Worm (Caenorhabditis elegans) whole organism, mixed stage, embryonic: ENCODE results near the gene smgl-2.

Source experiments
- bed-3 ChIP-seq: fragments of 200-800 bp; sonication (Bioruptor generic); optimal IDR thresholded peaks from 3 replicates; lab custom pipeline; 2018; ENCODE audit warnings: mild to moderate bottlenecking, missing genetic modification characterization, moderate library complexity, missing compliant biosample characterization
- blmp-1 ChIP-seq: fragments of 150-350 bp; optimal IDR thresholded peaks from 2 replicates; lab custom pipeline; 2014; ENCODE audit warnings: missing biosample characterization, missing genetic modification characterization
- ceh-39 ChIP-seq: fragments of 150-350 bp; optimal IDR thresholded peaks from 2 replicates; lab custom pipeline; 2014; ENCODE audit warnings: missing biosample characterization, missing genetic modification characterization
- ceh-83 ChIP-seq: fragments of 200-800 bp; sonication (Bioruptor generic); optimal IDR thresholded peaks from 2 replicates; lab custom pipeline; 2018; ENCODE audit warnings: mild to moderate bottlenecking, missing genetic modification characterization, missing compliant biosample characterization
- ces-1 ChIP-seq: fragments of 150-350 bp; optimal IDR thresholded peaks from 2 replicates; lab custom pipeline; 2014; ENCODE audit warnings: missing biosample characterization, missing genetic modification reagents, missing genetic modification characterization
- cnd-1 ChIP-seq: fragments of 200-800 bp; sonication (Bioruptor generic); optimal IDR thresholded peaks from 2 replicates; lab custom pipeline; 2018; ENCODE audit warnings: mild to moderate bottlenecking, missing genetic modification characterization, missing compliant biosample characterization
- drap-1 ChIP-seq: fragments of 200-800 bp; sonication (Bioruptor generic); optimal IDR thresholded peaks from 3 replicates; lab custom pipeline; 2018; ENCODE audit warnings: mild to moderate bottlenecking, missing genetic modification characterization, missing compliant biosample characterization
- elt-3 ChIP-seq: fragments of 150-350 bp; optimal IDR thresholded peaks from 2 replicates; lab custom pipeline; 2014; ENCODE audit warnings: missing biosample characterization, missing genetic modification characterization
- flh-1 ChIP-seq: fragments of 200-800 bp; sonication (Bioruptor generic); optimal IDR thresholded peaks from 2 replicates; lab custom pipeline; 2018; ENCODE audit warnings: mild to moderate bottlenecking, missing genetic modification characterization, moderate library complexity, missing compliant biosample characterization
- ham-2 ChIP-seq: fragments of 200-800 bp; sonication (Bioruptor generic); optimal IDR thresholded peaks from 2 replicates; lab custom pipeline; 2018; ENCODE audit warnings: mild to moderate bottlenecking, missing genetic modification characterization, missing compliant biosample characterization
- hlh-1 ChIP-seq: fragments of 150-350 bp; optimal IDR thresholded peaks from 2 replicates; lab custom pipeline; 2014; ENCODE audit warnings: missing biosample characterization, missing genetic modification reagents, missing genetic modification characterization
- lin-13 ChIP-seq: fragments of 150-350 bp; optimal IDR thresholded peaks from 2 replicates; lab custom pipeline; 2014; ENCODE audit warnings: missing biosample characterization, missing genetic modification characterization
- lin-32 ChIP-seq: fragments of 200-800 bp; sonication (Bioruptor generic); optimal IDR thresholded peaks from 2 replicates; lab custom pipeline; 2018; ENCODE audit warnings: mild to moderate bottlenecking, missing genetic modification characterization, missing compliant biosample characterization
- lsy-2 ChIP-seq: fragments of 150-350 bp; optimal IDR thresholded peaks from 2 replicates; lab custom pipeline; 2014; ENCODE audit warnings: missing biosample characterization, missing genetic modification characterization
- mab-5 ChIP-seq: fragments of 150-350 bp; optimal IDR thresholded peaks from 2 replicates; lab custom pipeline; 2014; ENCODE audit warnings: missing biosample characterization, missing genetic modification characterization
- mep-1 ChIP-seq: fragments of 150-350 bp; optimal IDR thresholded peaks from 2 replicates; lab custom pipeline; 2017; ENCODE audit warnings: missing biosample characterization, missing genetic modification reagents, missing genetic modification characterization, inconsistent platforms
- mls-2 ChIP-seq: sonication (generic microtip); optimal IDR thresholded peaks from 2 replicates; lab custom pipeline; 2016; ENCODE audit warnings: mild to moderate bottlenecking, missing genetic modification characterization, moderate library complexity, missing compliant biosample characterization
- nhr-12 ChIP-seq: fragments of 150-350 bp; optimal IDR thresholded peaks from 2 replicates; lab custom pipeline; 2014; ENCODE audit warnings: missing biosample characterization, missing genetic modification characterization
- nhr-2 ChIP-seq: fragments of 150-350 bp; optimal IDR thresholded peaks from 2 replicates; lab custom pipeline; 2014; ENCODE audit warnings: missing biosample characterization, missing genetic modification characterization
- nhr-237 ChIP-seq: fragments of 150-350 bp; optimal IDR thresholded peaks from 2 replicates; lab custom pipeline; 2014; ENCODE audit warnings: missing biosample characterization, missing genetic modification characterization
- nhr-76 ChIP-seq: sonication (generic microtip); optimal IDR thresholded peaks from 2 replicates; lab custom pipeline; 2017; ENCODE audit warnings: missing biosample characterization, missing genetic modification characterization
- snpc-4 ChIP-seq: fragments of 150-350 bp; optimal IDR thresholded peaks from 2 replicates; lab custom pipeline; 2014; ENCODE audit warnings: missing biosample characterization, missing genetic modification characterization
- tbx-8 ChIP-seq: fragments of 200-800 bp; sonication (Bioruptor generic); optimal IDR thresholded peaks from 2 replicates; lab custom pipeline; 2018; ENCODE audit warnings: mild to moderate bottlenecking, missing genetic modification characterization, moderate library complexity, missing compliant biosample characterization
- unc-62 ChIP-seq: fragments of 150-350 bp; optimal IDR thresholded peaks from 2 replicates; lab custom pipeline; 2014; ENCODE audit warnings: missing biosample characterization, missing genetic modification reagents, missing genetic modification characterization
- zip-8 ChIP-seq: fragments of 150-350 bp; optimal IDR thresholded peaks from 2 replicates; lab custom pipeline; 2014; ENCODE audit warnings: missing biosample characterization, missing genetic modification characterization
- ztf-11 ChIP-seq: fragments of 150-350 bp; optimal IDR thresholded peaks from 2 replicates; lab custom pipeline; 2014; ENCODE audit warnings: missing biosample characterization, missing genetic modification characterization

Gene smgl-2

DNA sequence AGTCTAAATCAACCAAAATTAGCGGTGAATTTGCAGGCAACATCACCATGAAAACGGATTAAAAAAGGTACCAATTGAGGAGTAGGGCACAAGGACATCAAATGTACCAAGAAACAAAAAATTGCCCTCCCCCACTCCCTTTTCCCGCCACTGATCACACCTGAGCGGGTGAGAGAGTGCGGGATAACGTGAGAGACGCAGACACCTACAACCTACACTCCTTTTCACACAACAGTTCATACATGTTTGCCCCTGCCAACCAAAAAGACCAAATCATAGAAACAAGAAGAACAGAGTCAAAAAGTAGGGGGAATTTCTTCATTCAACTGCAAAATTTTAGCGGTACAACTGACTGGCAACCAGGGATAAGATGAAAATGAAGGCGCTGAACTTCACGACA, 26.3 kb downstream of the smgl-2 start:
- TF ChIP-seq lin-13 (no peak), blmp-1 (tag; lab: Kevin White, UChicago) (no peak), ztf-11 (tag; lab: Kevin White, UChicago) (no peak), drap-1 (GFP tag; lab: Kevin White, UChicago) (no peak), mls-2 (tag; lab: Kevin White, UChicago) (no peak), lin-32 (GFP tag; lab: Kevin White, UChicago) (no peak), flh-1 (GFP tag; lab: Kevin White, UChicago) (no peak), zip-8 (no peak), ceh-39 (no peak), ceh-83 (GFP tag; lab: Kevin White, UChicago) (no peak), nhr-2 (tag; lab: Kevin White, UChicago) (no peak), tbx-8 (GFP tag; lab: Kevin White, UChicago) (no peak), nhr-12 (tag; lab: Kevin White, UChicago) (no peak), ham-2 (GFP tag; lab: Kevin White, UChicago) (no peak)
- TF ChIP-seq, all 35 proteins: peak for 0

DNA sequence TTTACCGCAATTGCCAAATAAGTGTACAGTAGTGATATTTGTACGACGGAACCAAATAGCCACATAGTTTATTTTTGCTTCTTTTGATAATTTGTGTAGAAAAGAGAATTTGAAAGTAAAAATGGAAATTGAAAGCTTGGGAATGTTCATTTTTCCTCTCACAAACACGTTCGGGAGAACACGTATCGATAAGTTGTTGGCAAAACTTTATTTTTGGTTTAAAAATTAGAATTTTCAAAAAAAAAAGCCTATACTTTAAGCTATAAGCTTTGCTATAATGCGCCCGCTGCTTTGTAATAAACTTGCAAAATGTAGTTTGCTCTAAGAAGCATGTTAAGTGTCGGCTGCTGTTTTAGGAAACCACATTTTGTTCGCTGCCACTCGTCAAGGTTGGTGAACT, 29.4 kb downstream of the smgl-2 start, which contains the start of gene Y37E11AR.7:
Y37E11AR.7 (minus strand) TSS at position 101 of the 400 bp plus-strand sequence.
- TF ChIP-seq nhr-12 (tag; lab: Kevin White, UChicago) = no peak
- TF ChIP-seq nhr-2 (tag; lab: Kevin White, UChicago) = peak; percentile 45

DNA sequence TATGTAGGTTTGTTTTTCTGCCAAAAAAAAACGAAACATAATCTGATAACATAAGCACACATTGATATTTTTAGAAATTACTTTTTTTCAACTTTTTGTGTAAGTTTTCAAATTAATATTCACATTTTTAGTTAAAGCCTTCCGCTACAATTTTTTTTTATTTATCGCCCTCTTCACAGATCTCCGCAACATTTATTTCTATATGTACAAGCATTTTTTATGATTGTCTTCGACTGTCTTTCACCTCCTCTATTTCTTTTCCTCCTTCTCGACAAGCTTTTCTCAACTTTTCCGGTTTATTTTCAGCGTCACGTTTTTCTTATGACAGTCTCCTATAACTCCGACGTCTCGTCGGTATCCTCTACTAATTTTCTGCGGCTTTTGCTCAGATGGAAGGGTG, 30.0 kb downstream of the smgl-2 start, which contains the start of gene best-20:
best-20 (plus strand) TSS at position 301 of the 400 bp plus-strand sequence.
- TF ChIP-seq nhr-2 (tag; lab: Kevin White, UChicago) (no peak), zip-8 (no peak), ztf-11 (tag; lab: Kevin White, UChicago) (no peak), snpc-4 (tag; lab: Kevin White, UChicago) (no peak), drap-1 (GFP tag; lab: Kevin White, UChicago) (no peak), ham-2 (GFP tag; lab: Kevin White, UChicago) (no peak), blmp-1 (tag; lab: Kevin White, UChicago) (no peak), hlh-1 (tag; lab: Kevin White, UChicago) (no peak)

ce11 chrIV:3759823-3760222, 33.9 kb downstream of the smgl-2 start:
- TF ChIP-seq unc-62 (GFP tag; lab: Kevin White, UChicago) = peak; percentile 74
- TF ChIP-seq nhr-237 = no peak
- no peak for TF ChIP-seq ham-2 (GFP tag; lab: Kevin White, UChicago)
- no peak for TF ChIP-seq bed-3 (GFP tag; lab: Kevin White, UChicago)
- TF ChIP-seq elt-3 (tag; lab: Kevin White, UChicago) = no peak

ce11 chrIV:3764012-3764549, 38.1 kb downstream of the smgl-2 start:
- TF ChIP-seq nhr-2 (tag; lab: Kevin White, UChicago) (peak; percentile 88), zip-8 (peak; percentile 42), ztf-11 (tag; lab: Kevin White, UChicago) (peak; percentile 3), mep-1 (no peak), ces-1 (GFP tag; lab: Kevin White, UChicago) (peak; percentile 71)

DNA sequence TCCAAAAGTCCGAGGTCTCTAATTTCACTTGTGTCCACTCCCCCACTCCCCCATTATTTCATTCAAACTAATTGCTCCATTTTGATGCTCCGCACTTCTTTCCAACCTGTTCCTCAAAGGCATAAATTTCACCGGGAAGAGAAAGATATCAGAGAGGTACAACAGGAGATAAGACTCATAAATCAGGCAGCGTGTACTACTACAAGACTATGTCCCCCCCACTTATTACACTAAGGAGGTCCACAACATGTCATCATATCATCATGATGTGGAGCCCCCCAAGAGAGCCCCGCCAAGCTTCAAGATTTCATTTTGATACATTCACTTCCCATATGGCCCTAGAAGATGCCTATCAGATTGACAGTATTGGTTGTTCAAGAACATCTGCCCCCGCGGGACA, 39.5 kb downstream of the smgl-2 start:
- TF ChIP-seq unc-62 (GFP tag; lab: Kevin White, UChicago) (peak; percentile 86), hlh-1 (tag; lab: Kevin White, UChicago) (no peak), mab-5 (tag; lab: Kevin White, UChicago) (peak; percentile 82), ztf-11 (tag; lab: Kevin White, UChicago) (no peak), zip-8 (no peak), cnd-1 (tag; lab: Kevin White, UChicago) (peak; percentile 22), lsy-2 (tag; lab: Kevin White, UChicago) (no peak), flh-1 (GFP tag; lab: Kevin White, UChicago) (no peak), elt-3 (tag; lab: Kevin White, UChicago) (no peak), nhr-76 (tag; lab: Kevin White, UChicago) (no peak), lin-13 (no peak)

- TF ChIP-seq mep-1 (peak; percentile 14), ceh-83 (GFP tag; lab: Kevin White, UChicago) (peak; percentile 55), mls-2 (tag; lab: Kevin White, UChicago) (no peak)
Measured at ce11 chrIV:3766589-3766988, 40.6 kb downstream of the smgl-2 start, which contains the start of gene vab-2. Gene vab-2 (minus strand): TSS chrIV:3766826.
